Fruit fly (Drosophila melanogaster): ENCODE results near the gene CG3430.
A peak's percentile ranks its signal among the peaks of the same experiment; 100 is the strongest.

CG3430 gene

DNA sequence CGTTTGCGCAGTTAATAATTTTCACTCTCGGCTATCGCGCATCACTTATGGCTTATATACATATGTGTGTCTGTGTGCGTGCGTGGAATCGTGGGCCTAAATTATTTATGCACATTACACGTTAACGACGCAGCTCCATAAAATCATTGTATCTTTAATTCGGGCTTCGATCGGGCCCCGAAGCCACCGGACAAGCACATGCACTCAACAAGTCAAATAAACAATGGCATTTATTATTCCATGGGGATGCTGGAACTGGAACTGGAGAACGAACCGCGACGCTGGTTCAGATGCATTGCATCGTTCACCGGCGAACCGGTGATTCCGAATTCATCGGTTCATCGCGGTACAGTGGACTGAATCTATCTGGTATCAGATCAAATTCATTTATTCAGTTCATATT is 8.3 kb upstream of the CG3430 start, which contains the start of gene ihog (continued):
- no peak for TF ChIP-seq mld (GFP tag; IDR thresholded peaks at IDR 0.05; ENCODE audit: partially characterized antibody)
- TF ChIP-seq ftz-f1 (GFP tag; optimal IDR thresholded peaks at IDR 0.05) = no peak
- no peak for TF ChIP-seq fu2 (GFP tag; optimal IDR thresholded peaks at IDR 0.05)
- TF ChIP-seq CG2129 (GFP tag; IDR thresholded peaks at IDR 0.05; ENCODE audit: partially characterized antibody) = no peak
- peak; percentile 14 for TF ChIP-seq CG10979 (tag; optimal IDR thresholded peaks at IDR 0.05)
- no peak for TF ChIP-seq Mes4 (GFP tag; optimal IDR thresholded peaks at IDR 0.05)
- no peak for TF ChIP-seq CG4404 (GFP tag; IDR thresholded peaks at IDR 0.05)
- no peak for TF ChIP-seq gsb (GFP tag; IDR thresholded peaks at IDR 0.05)
- TF ChIP-seq grn (GFP tag; optimal IDR thresholded peaks at IDR 0.05) = no peak
- TF ChIP-seq CG7556 (GFP tag; optimal IDR thresholded peaks at IDR 0.05) = peak; percentile 20
- peak; percentile 72 for TF ChIP-seq amos (GFP tag; IDR thresholded peaks at IDR 0.05; ENCODE audit: partially characterized antibody)
- no peak for TF ChIP-seq phol (tag; optimal IDR thresholded peaks at IDR 0.05)
- no peak for TF ChIP-seq sug (tag; optimal IDR thresholded peaks at IDR 0.05)
- no peak for TF ChIP-seq gcm2 (GFP tag; optimal IDR thresholded peaks at IDR 0.05)
- no peak for TF ChIP-seq tx (GFP tag; optimal IDR thresholded peaks at IDR 0.05)
- TF ChIP-seq CG13287 (GFP tag; IDR thresholded peaks at IDR 0.05; ENCODE audit: partially characterized antibody) = peak; percentile 70
- TF ChIP-seq CG6654 (GFP tag; optimal IDR thresholded peaks at IDR 0.05) = no peak
- no peak for TF ChIP-seq bsh (GFP tag; optimal IDR thresholded peaks at IDR 0.05)
- no peak for TF ChIP-seq slp2 (GFP tag; optimal IDR thresholded peaks at IDR 0.05)
- TF ChIP-seq cwo (GFP tag; optimal IDR thresholded peaks at IDR 0.05) = no peak
- no peak for TF ChIP-seq sim (GFP tag; IDR thresholded peaks at IDR 0.05)
- no peak for TF ChIP-seq bowl (GFP tag; IDR thresholded peaks at IDR 0.05)
- no peak for TF ChIP-seq tup (GFP tag; optimal IDR thresholded peaks at IDR 0.05)
- TF ChIP-seq CG7786 (GFP tag; optimal IDR thresholded peaks at IDR 0.05) = no peak
- no peak for TF ChIP-seq NC2α (GFP tag; optimal IDR thresholded peaks at IDR 0.05)
- TF ChIP-seq al (GFP tag; IDR thresholded peaks at IDR 0.05) = no peak
- TF ChIP-seq CG2202 (tag; optimal IDR thresholded peaks at IDR 0.05) = no peak
- no peak for TF ChIP-seq toy (GFP tag; IDR thresholded peaks at IDR 0.05)
- no peak for TF ChIP-seq CG4820 (GFP tag; optimal IDR thresholded peaks at IDR 0.05)
- no peak for TF ChIP-seq CG6175 (GFP tag; IDR thresholded peaks at IDR 0.05)
- no peak for TF ChIP-seq ttk (GFP tag; IDR thresholded peaks at IDR 0.05)
- no peak for TF ChIP-seq gsb-n (tag; optimal IDR thresholded peaks at IDR 0.05)
- TF ChIP-seq en (GFP tag; optimal IDR thresholded peaks at IDR 0.05) = no peak
- peak; percentile 32 for TF ChIP-seq trem (tag; optimal IDR thresholded peaks at IDR 0.05)
- no peak for TF ChIP-seq pan (optimal IDR thresholded peaks at IDR 0.05)
- no peak for TF ChIP-seq pan (GFP tag; optimal IDR thresholded peaks at IDR 0.05 in 1 of 2, IDR thresholded peaks at IDR 0.05 in 1 of 2)
- TF ChIP-seq ken (GFP tag; IDR thresholded peaks at IDR 0.05) = no peak
- TF ChIP-seq lola (GFP tag; optimal IDR thresholded peaks at IDR 0.05) = no peak
- TF ChIP-seq CG4617 (GFP tag; optimal IDR thresholded peaks at IDR 0.05; ENCODE audit: borderline replicate concordance) = peak; percentile 71
- TF ChIP-seq Hmx (GFP tag; optimal IDR thresholded peaks at IDR 0.05) = no peak
- TF ChIP-seq Atf-2 (GFP tag; optimal IDR thresholded peaks at IDR 0.05) = no peak
- TF ChIP-seq CG15269 (tag; optimal IDR thresholded peaks at IDR 0.05) = no peak
- TF ChIP-seq ems (GFP tag; optimal IDR thresholded peaks at IDR 0.05) = no peak
- TF ChIP-seq nerfin-2 (GFP tag; IDR thresholded peaks at IDR 0.05; ENCODE audit: partially characterized antibody) = peak; percentile 45
- no peak for TF ChIP-seq CG14667 (GFP tag; IDR thresholded peaks at IDR 0.05)
- no peak for TF ChIP-seq CG13424 (tag; optimal IDR thresholded peaks at IDR 0.05)
- peak; percentile 15; the same call in 1 of the 2 replicates for TF ChIP-seq chm (GFP tag; IDR thresholded peaks at IDR 0.05)
- TF ChIP-seq jing (GFP tag; optimal IDR thresholded peaks at IDR 0.05) = no peak
- no peak for TF ChIP-seq gt (GFP tag; IDR thresholded peaks at IDR 0.05)
- TF ChIP-seq CG11723 (GFP tag; optimal IDR thresholded peaks at IDR 0.05) = no peak
- no peak for TF ChIP-seq Aef1 (GFP tag; IDR thresholded peaks at IDR 0.05)
- no peak for TF ChIP-seq CG4328 (GFP tag; optimal IDR thresholded peaks at IDR 0.05)

All from whole organism, embryonic.